Fruit fly (Drosophila melanogaster) whole organism, embryonic: ENCODE results near the gene CG5516.

Experiments used
- Antp ChIP-seq: fragments of 200-800 bp; sonication (Bioruptor generic); optimal IDR thresholded peaks from 3 replicates; lab custom pipeline; 2016; ENCODE audit warnings: missing biosample characterization, missing genetic modification characterization
- B-H2 ChIP-seq: fragments of 200-800 bp; sonication (Bioruptor generic); optimal IDR thresholded peaks from 2 replicates; lab custom pipeline; 2018; ENCODE audit warnings: missing biosample characterization, mild to moderate bottlenecking, missing genetic modification characterization
- BEAF-32 ChIP-seq: fragments of 200-800 bp; sonication (Bioruptor generic); optimal IDR thresholded peaks from 3 replicates; lab custom pipeline; 2017; ENCODE audit warnings: missing biosample characterization, missing genetic modification characterization, mild to moderate bottlenecking, moderate library complexity, missing genetic modification reagents
- Bgb ChIP-seq: fragments of 200-800 bp; sonication (Bioruptor generic); IDR thresholded peaks from 2 replicates; pipeline ENCODE4 v1.3.6; 2022; ENCODE audit warnings: missing biosample characterization, missing genetic modification characterization; ENCODE audit not compliant: partially characterized antibody
- CG10654 ChIP-seq: fragments of 200-800 bp; sonication (Bioruptor generic); optimal IDR thresholded peaks from 2 replicates; lab custom pipeline; 2016; ENCODE audit warnings: missing biosample characterization, missing genetic modification characterization
- CG10979 ChIP-seq: fragments of 200-800 bp; sonication (Bioruptor generic); optimal IDR thresholded peaks from 2 replicates; lab custom pipeline; 2018; ENCODE audit warnings: missing biosample characterization, mild to moderate bottlenecking, missing genetic modification characterization, moderate library complexity
- CG12155 ChIP-seq: fragments of 200-800 bp; sonication (Bioruptor generic); optimal IDR thresholded peaks from 3 replicates; lab custom pipeline; 2016; ENCODE audit warnings: missing biosample characterization, missing genetic modification characterization
- CG12219 ChIP-seq: fragments of 200-800 bp; sonication (Bioruptor generic); optimal IDR thresholded peaks from 3 replicates; lab custom pipeline; 2018; ENCODE audit warnings: missing biosample characterization, mild to moderate bottlenecking, missing genetic modification characterization
- CG12391 ChIP-seq: fragments of 200-800 bp; sonication (Bioruptor generic); optimal IDR thresholded peaks from 3 replicates; lab custom pipeline; 2018; ENCODE audit warnings: missing biosample characterization, mild to moderate bottlenecking, missing genetic modification characterization, moderate library complexity
- CG14441 ChIP-seq: fragments of 200-800 bp; sonication (Bioruptor generic); IDR thresholded peaks from 2 replicates; pipeline ENCODE4 v1.3.6; 2022; ENCODE audit warnings: missing biosample characterization, missing genetic modification characterization
- CG1603 ChIP-seq: fragments of 200-800 bp; sonication (Bioruptor generic); optimal IDR thresholded peaks from 2 replicates; lab custom pipeline; 2019; ENCODE audit warnings: missing biosample characterization, mild to moderate bottlenecking, missing genetic modification characterization, moderate library complexity
- CG17361 ChIP-seq: fragments of 200-800 bp; sonication (Bioruptor generic); IDR thresholded peaks from 3 replicates; pipeline ENCODE4 v1.3.6; 2022; ENCODE audit warnings: missing biosample characterization, missing genetic modification characterization
- CG17612 ChIP-seq: fragments of 200-800 bp; sonication (Bioruptor generic); IDR thresholded peaks from 2 replicates; pipeline ENCODE4 v1.3.6; 2022; ENCODE audit warnings: missing biosample characterization, missing genetic modification characterization
- CG18764 ChIP-seq: fragments of 200-800 bp; sonication (Bioruptor generic); optimal IDR thresholded peaks from 3 replicates; lab custom pipeline; 2016; ENCODE audit warnings: missing biosample characterization, missing genetic modification characterization
- CG2202 ChIP-seq: fragments of 200-800 bp; sonication (Bioruptor generic); optimal IDR thresholded peaks from 2 replicates; lab custom pipeline; 2018; ENCODE audit warnings: missing biosample characterization, mild to moderate bottlenecking, missing genetic modification characterization
- CG30020 ChIP-seq: fragments of 200-800 bp; optimal IDR thresholded peaks from 2 replicates; lab custom pipeline; 2019; ENCODE audit warnings: missing biosample characterization, mild to moderate bottlenecking, missing genetic modification characterization, moderate library complexity
- CG31224 ChIP-seq: fragments of 200-800 bp; sonication (Bioruptor generic); IDR thresholded peaks from 2 replicates; pipeline ENCODE4 v1.3.6; 2022; ENCODE audit warnings: missing biosample characterization, missing genetic modification characterization
- CG34376 ChIP-seq: fragments of 200-800 bp; sonication (Bioruptor generic); optimal IDR thresholded peaks from 2 replicates; lab custom pipeline; 2018; ENCODE audit warnings: missing biosample characterization, mild to moderate bottlenecking, missing genetic modification characterization
- CG4328 ChIP-seq: fragments of 200-800 bp; sonication (Bioruptor generic); optimal IDR thresholded peaks from 3 replicates; lab custom pipeline; 2017; ENCODE audit warnings: missing biosample characterization, missing genetic modification reagents, missing genetic modification characterization
- CG4360 ChIP-seq: fragments of 200-800 bp; sonication (Bioruptor generic); IDR thresholded peaks from 2 replicates; pipeline ENCODE4 v1.3.6; 2022; ENCODE audit warnings: missing biosample characterization, missing genetic modification characterization
- CG5180 ChIP-seq: fragments of 200-800 bp; sonication (Bioruptor generic); optimal IDR thresholded peaks from 3 replicates; lab custom pipeline; 2017; ENCODE audit warnings: missing biosample characterization, missing genetic modification characterization, mild to moderate bottlenecking, moderate library complexity, missing genetic modification reagents
- CG5953 ChIP-seq: fragments of 200-800 bp; sonication (Bioruptor generic); IDR thresholded peaks from 2 replicates; pipeline ENCODE4 v1.3.6; 2022; ENCODE audit warnings: missing biosample characterization, missing genetic modification characterization
- CG6654 ChIP-seq: fragments of 200-800 bp; sonication (Bioruptor generic); optimal IDR thresholded peaks from 2 replicates; lab custom pipeline; 2017; ENCODE audit warnings: missing biosample characterization, mild to moderate bottlenecking, missing genetic modification characterization
- CG8290 ChIP-seq, 3 experiments: fragments of 200-800 bp; sonication (Bioruptor generic); optimal IDR thresholded peaks; 2 replicates each; lab custom pipeline; 2016 to 2019; ENCODE audit warnings: missing biosample characterization in 3 of 3, missing genetic modification characterization in 3 of 3, mild to moderate bottlenecking in 2 of 3, moderate library complexity in 1 of 3
- CG9876 ChIP-seq: fragments of 200-800 bp; sonication (Bioruptor generic); optimal IDR thresholded peaks from 2 replicates; lab custom pipeline; 2016; ENCODE audit warnings: missing biosample characterization, missing genetic modification characterization
- CHES-1-like ChIP-seq: fragments of 200-800 bp; sonication (Bioruptor generic); optimal IDR thresholded peaks from 2 replicates; lab custom pipeline; 2016; ENCODE audit warnings: missing biosample characterization, missing genetic modification characterization
- CTCF ChIP-seq: fragments of 200-800 bp; sonication (Bioruptor generic); optimal IDR thresholded peaks from 2 replicates; lab custom pipeline; 2017; ENCODE audit warnings: missing biosample characterization, mild to moderate bottlenecking, missing genetic modification characterization, moderate library complexity
- Chrac-16 ChIP-seq: fragments of 200-800 bp; sonication (Bioruptor generic); optimal IDR thresholded peaks from 3 replicates; lab custom pipeline; 2016; ENCODE audit warnings: missing biosample characterization, missing genetic modification characterization
- Doc2 ChIP-seq: fragments of 200-800 bp; sonication (Bioruptor generic); IDR thresholded peaks from 2 replicates; pipeline ENCODE4 v1.3.6; 2022; ENCODE audit warnings: missing biosample characterization, missing genetic modification characterization
- Hand ChIP-seq: fragments of 200-800 bp; sonication (Bioruptor generic); optimal IDR thresholded peaks from 2 replicates; lab custom pipeline; 2017; ENCODE audit warnings: mild to moderate bottlenecking, missing biosample characterization, missing genetic modification reagents, missing genetic modification characterization
- Jarid2 ChIP-seq: fragments of 200-800 bp; sonication (Bioruptor generic); optimal IDR thresholded peaks from 3 replicates; lab custom pipeline; 2017; ENCODE audit warnings: mild to moderate bottlenecking, missing biosample characterization, missing genetic modification reagents, missing genetic modification characterization
- Usf ChIP-seq: fragments of 200-800 bp; sonication (Bioruptor generic); optimal IDR thresholded peaks from 2 replicates; lab custom pipeline; 2017; ENCODE audit warnings: missing genotype, missing biosample characterization, missing genetic modification characterization
- ab ChIP-seq: fragments of 200-800 bp; sonication (Bioruptor generic); optimal IDR thresholded peaks from 2 replicates; lab custom pipeline; 2016; ENCODE audit warnings: missing biosample characterization, missing genetic modification characterization
- ac ChIP-seq: fragments of 200-800 bp; sonication (Bioruptor generic); optimal IDR thresholded peaks from 3 replicates; lab custom pipeline; 2017; ENCODE audit warnings: missing biosample characterization, mild to moderate bottlenecking, missing genetic modification characterization
- cas ChIP-seq: fragments of 200-800 bp; sonication (Bioruptor generic); IDR thresholded peaks from 2 replicates; pipeline ENCODE4 v1.3.6; 2022; ENCODE audit warnings: missing biosample characterization, missing genetic modification characterization
- cato ChIP-seq: fragments of 200-800 bp; sonication (Bioruptor generic); optimal IDR thresholded peaks from 2 replicates; lab custom pipeline; 2016; ENCODE audit warnings: missing biosample characterization, missing genetic modification characterization, borderline replicate concordance
- chm ChIP-seq: fragments of 200-800 bp; sonication (Bioruptor generic); IDR thresholded peaks from 2 replicates; pipeline ENCODE4 v1.3.6; 2022; ENCODE audit warnings: missing biosample characterization, missing genetic modification characterization
- da ChIP-seq: fragments of 200-800 bp; sonication (Bioruptor generic); optimal IDR thresholded peaks from 2 replicates; lab custom pipeline; 2016; ENCODE audit warnings: missing biosample characterization, missing genetic modification characterization
- dan ChIP-seq: fragments of 200-800 bp; sonication (Bioruptor generic); IDR thresholded peaks from 2 replicates; pipeline ENCODE4 v1.3.6; 2022; ENCODE audit warnings: missing biosample characterization, missing genetic modification characterization
- disco-r ChIP-seq: fragments of 200-800 bp; sonication (Bioruptor generic); optimal IDR thresholded peaks from 2 replicates; lab custom pipeline; 2016; ENCODE audit warnings: missing biosample characterization, missing genetic modification characterization
- exex ChIP-seq: fragments of 200-800 bp; sonication (Bioruptor generic); optimal IDR thresholded peaks from 4 replicates; lab custom pipeline; 2018; ENCODE audit warnings: missing biosample characterization, mild to moderate bottlenecking, missing genetic modification characterization, moderate library complexity
- fd3F ChIP-seq: fragments of 200-800 bp; sonication (Bioruptor generic); optimal IDR thresholded peaks from 2 replicates; lab custom pipeline; 2018; ENCODE audit warnings: missing biosample characterization, mild to moderate bottlenecking, missing genetic modification characterization, moderate library complexity
- grau ChIP-seq: fragments of 200-800 bp; optimal IDR thresholded peaks from 3 replicates; lab custom pipeline; 2019; ENCODE audit warnings: missing biosample characterization, mild to moderate bottlenecking, missing genetic modification characterization, moderate library complexity
- inv ChIP-seq: fragments of 200-800 bp; sonication (Bioruptor generic); IDR thresholded peaks from 2 replicates; pipeline ENCODE4 v1.3.6; 2022; ENCODE audit warnings: missing biosample characterization, missing genetic modification characterization; ENCODE audit not compliant: partially characterized antibody
- pan ChIP-seq, 4 experiments: fragments of >200 bp in 3 of 4; fragments of 200-800 bp in 1 of 4; sonication (Bioruptor generic) in 1 of 4; optimal IDR thresholded peaks in 3 of 4; IDR thresholded peaks in 1 of 4; 2 replicates each; pipeline versions ENCODE4 v1.3.6 to Lab custom; 2017 to 2022; ENCODE audit warnings: missing biosample characterization in 2 of 4, missing genetic modification characterization in 2 of 4, mixed read lengths in 1 of 4
- pnt ChIP-seq: fragments of 200-800 bp; sonication (Bioruptor generic); optimal IDR thresholded peaks from 3 replicates; lab custom pipeline; 2016; ENCODE audit warnings: missing biosample characterization, missing genetic modification characterization
- prd ChIP-seq, 3 experiments: fragments of >200 bp in 2 of 3; fragments of 200-800 bp in 1 of 3; sonication (Bioruptor generic) in 1 of 3; optimal IDR thresholded peaks in 2 of 3; IDR thresholded peaks in 1 of 3; 2 replicates in 2 of 3; 3 replicates in 1 of 3; pipeline versions ENCODE4 v1.3.6 to Lab custom; 2017 to 2022; ENCODE audit warnings: missing biosample characterization in 1 of 3, missing genetic modification characterization in 1 of 3
- pros ChIP-seq: fragments of 200-800 bp; sonication (Bioruptor generic); optimal IDR thresholded peaks from 3 replicates; lab custom pipeline; 2019; ENCODE audit warnings: missing biosample characterization, mild to moderate bottlenecking, missing genetic modification characterization, moderate library complexity
- ssp ChIP-seq: fragments of 200-800 bp; sonication (Bioruptor generic); IDR thresholded peaks from 2 replicates; pipeline ENCODE4 v1.3.6; 2022; ENCODE audit warnings: missing biosample characterization, missing genetic modification characterization
- tgo ChIP-seq: fragments of 200-800 bp; sonication (Bioruptor generic); IDR thresholded peaks from 3 replicates; pipeline ENCODE4 v1.3.6; 2022; ENCODE audit warnings: missing biosample characterization, missing genetic modification characterization
- vfl ChIP-seq: fragments of 200-800 bp; sonication (Bioruptor generic); optimal IDR thresholded peaks from 2 replicates; lab custom pipeline; 2016; ENCODE audit warnings: missing biosample characterization, missing genetic modification characterization

CG5516 gene

dm6 chr3R:15934952-15935351 lies 28.7 kb upstream of the CG5516 start, which contains the start of gene Sap47 (continued):
- TF ChIP-seq CG12391 (tag; lab: Kevin White, UChicago) (peak; percentile 28), CG10654 (GFP tag; lab: Kevin White, UChicago) (no peak), CG17361 (no peak), CG1603 (tag; lab: Kevin White, UChicago) (peak; percentile 53), Jarid2 (GFP tag; lab: Kevin White, UChicago) (no peak), CG4360 (GFP tag; lab: Robert Waterston, UW) (no peak), CG17612 (GFP tag; lab: Robert Waterston, UW) (no peak), Bgb (GFP tag; lab: Robert Waterston, UW) (peak; percentile 91), CG2202 (tag; lab: Kevin White, UChicago) (no peak), vfl (GFP tag; lab: Kevin White, UChicago) (no peak), CG30020 (tag; lab: Kevin White, UChicago) (no peak), CG9876 (GFP tag; lab: Kevin White, UChicago) (no peak), disco-r (GFP tag; lab: Kevin White, UChicago) (no peak), CG5180 (GFP tag; lab: Kevin White, UChicago) (no peak), CTCF (GFP tag; lab: Kevin White, UChicago) (no peak), Chrac-16 (GFP tag; lab: Kevin White, UChicago) (no peak), cato (GFP tag; lab: Kevin White, UChicago) (no peak), ac (GFP tag; lab: Kevin White, UChicago) (no peak), exex (tag; lab: Kevin White, UChicago) (peak; percentile 40), CHES-1-like (peak; percentile 15), BEAF-32 (GFP tag; lab: Kevin White, UChicago) (peak; percentile 83), CG8290 (GFP tag; optimal IDR thresholded peaks at IDR 0.05; lab: Kevin White, UChicago) (no peak), CG8290 (tag; optimal IDR thresholded peaks at IDR 0.05; lab: Kevin White, UChicago) (peak in 1 of 2 experiments; percentile 67), Antp (no peak), CG31224 (GFP tag; lab: Robert Waterston, UW) (no peak), fd3F (GFP tag; lab: Kevin White, UChicago) (no peak), pan (optimal IDR thresholded peaks at IDR 0.05; lab: Kevin White, UChicago) (no peak), pan (GFP tag; optimal IDR thresholded peaks at IDR 0.05 in 1 of 2, IDR thresholded peaks at IDR 0.05 in 1 of 2) (no peak), Doc2 (no peak), CG6654 (GFP tag; lab: Kevin White, UChicago) (no peak), CG14441 (no peak), grau (tag; lab: Kevin White, UChicago) (no peak), ab (no peak), Hand (GFP tag; lab: Kevin White, UChicago) (no peak), pros (GFP tag; lab: Kevin White, UChicago) (no peak), CG12219 (GFP tag; lab: Kevin White, UChicago) (no peak), prd (optimal IDR thresholded peaks at IDR 0.05; lab: Kevin White, UChicago) (no peak), prd (GFP tag; IDR thresholded peaks at IDR 0.05; lab: Robert Waterston, UW) (no peak), Usf (GFP tag; lab: Kevin White, UChicago) (no peak), tgo (GFP tag; lab: Robert Waterston, UW) (no peak), ssp (GFP tag; lab: Robert Waterston, UW) (no peak), inv (GFP tag; lab: Robert Waterston, UW) (peak; percentile 65), chm (GFP tag; lab: Robert Waterston, UW) (no peak; the same call in 1 of the 2 replicates), dan (GFP tag; lab: Robert Waterston, UW) (no peak), B-H2 (GFP tag; lab: Kevin White, UChicago) (peak; percentile 41), pnt (no peak), CG12155 (GFP tag; lab: Kevin White, UChicago) (no peak), CG34376 (GFP tag; lab: Kevin White, UChicago) (no peak), cas (GFP tag; lab: Robert Waterston, UW) (no peak), CG10979 (tag; lab: Kevin White, UChicago) (no peak), CG5953 (GFP tag; lab: Robert Waterston, UW) (no peak), da (no peak), CG18764 (no peak), CG4328 (no peak)
